Worm (Caenorhabditis elegans) whole organism, young adult: ENCODE results near the gene far-4.

ENCODE experiments used
- C17E4.6 ChIP-seq: fragments of 200-800 bp; sonication (Bioruptor generic); IDR thresholded peaks from 2 replicates; pipeline ENCODE4 v1.3.6; 2022; ENCODE audit warnings: missing genetic modification reagents, missing genetic modification characterization, missing compliant biosample characterization
- F10E7.11 ChIP-seq: sonication (generic microtip); optimal IDR thresholded peaks from 2 replicates; lab custom pipeline; 2017; ENCODE audit warnings: mild to moderate bottlenecking, missing genetic modification characterization, moderate library complexity, missing compliant biosample characterization
- F57A8.1 ChIP-seq: fragments of 200-800 bp; sonication (Bioruptor generic); optimal IDR thresholded peaks from 2 replicates; lab custom pipeline; 2018; ENCODE audit warnings: mild to moderate bottlenecking, missing genetic modification characterization, moderate library complexity, missing compliant biosample characterization
- T07F8.4 ChIP-seq: sonication (generic microtip); optimal IDR thresholded peaks from 2 replicates; lab custom pipeline; 2016; ENCODE audit warnings: mild to moderate bottlenecking, missing genetic modification characterization, moderate library complexity, missing compliant biosample characterization
- T26A5.8 ChIP-seq: sonication (generic microtip); optimal IDR thresholded peaks from 2 replicates; lab custom pipeline; 2016; ENCODE audit warnings: missing genetic modification characterization, missing compliant biosample characterization
- Y67H2A.10 ChIP-seq: fragments of 200-800 bp; sonication (Bioruptor generic); conservative IDR thresholded peaks from 2 replicates; pipeline ENCODE4 v1.3.6; 2022; ENCODE audit warnings: missing genetic modification reagents, missing genetic modification characterization, missing compliant biosample characterization
- Y79H2A.3 ChIP-seq: fragments of 200-800 bp; sonication (Bioruptor generic); conservative IDR thresholded peaks from 2 replicates; pipeline ENCODE4 v1.3.6; 2022; ENCODE audit warnings: missing genetic modification reagents, missing genetic modification characterization, missing compliant biosample characterization
- Y95B8A.8 ChIP-seq: fragments of 200-800 bp; sonication (Bioruptor generic); IDR thresholded peaks from 2 replicates; pipeline ENCODE4 v1.3.6; 2022; ENCODE audit warnings: missing genetic modification reagents, missing genetic modification characterization, missing compliant biosample characterization
- ama-1 ChIP-seq, 3 experiments: fragments of 150-350 bp in 1 of 3; sonication (generic microtip) in 2 of 3; optimal IDR thresholded peaks; 2 replicates each; lab custom pipeline; 2014 to 2018; ENCODE audit warnings: missing biosample characterization in 2 of 3, missing genetic modification characterization in 2 of 3, missing genetic modification reagents in 2 of 3
- cebp-1 ChIP-seq, 2 experiments: fragments of 200-800 bp in 1 of 2; sonication (Bioruptor generic) in 1 of 2; sonication (generic microtip) in 1 of 2; IDR thresholded peaks in 1 of 2; optimal IDR thresholded peaks in 1 of 2; 2 replicates each; pipeline versions ENCODE4 v1.3.6 to Lab custom; 2017 to 2022; ENCODE audit warnings: missing compliant biosample characterization in 2 of 2, missing genetic modification characterization in 2 of 2, mild to moderate bottlenecking in 1 of 2, missing genetic modification reagents in 1 of 2, moderate library complexity in 1 of 2
- cebp-2 ChIP-seq: fragments of 200-800 bp; sonication (Bioruptor generic); IDR thresholded peaks from 2 replicates; pipeline ENCODE4 v1.3.6; 2022; ENCODE audit warnings: missing genetic modification characterization, missing compliant biosample characterization
- ceh-40 ChIP-seq: fragments of 200-800 bp; sonication (Bioruptor generic); IDR thresholded peaks from 2 replicates; pipeline ENCODE4 v1.3.6; 2022; ENCODE audit warnings: missing genetic modification characterization, missing compliant biosample characterization
- dox-1 ChIP-seq: fragments of 200-800 bp; sonication (Bioruptor generic); IDR thresholded peaks from 2 replicates; pipeline ENCODE4 v1.3.6; 2022; ENCODE audit warnings: missing genetic modification reagents, missing genetic modification characterization, missing compliant biosample characterization
- dpff-1 ChIP-seq: sonication (generic microtip); optimal IDR thresholded peaks from 2 replicates; lab custom pipeline; 2017; ENCODE audit warnings: mild to moderate bottlenecking, missing genetic modification characterization, missing compliant biosample characterization
- dpl-1 ChIP-seq: fragments of 150-350 bp; optimal IDR thresholded peaks from 2 replicates; lab custom pipeline; 2014; ENCODE audit warnings: missing biosample characterization, missing genetic modification reagents, missing genetic modification characterization
- egrh-3 ChIP-seq: fragments of 200-800 bp; sonication (Bioruptor generic); IDR thresholded peaks from 2 replicates; pipeline ENCODE4 v1.3.6; 2022; ENCODE audit warnings: missing genetic modification reagents, missing genetic modification characterization, missing compliant biosample characterization
- ekl-4 ChIP-seq: fragments of 200-800 bp; sonication (Bioruptor generic); IDR thresholded peaks from 2 replicates; pipeline ENCODE4 v1.3.6; 2022; ENCODE audit warnings: missing genetic modification reagents, missing genetic modification characterization, missing compliant biosample characterization
- fkh-3 ChIP-seq: sonication (generic microtip); optimal IDR thresholded peaks from 2 replicates; lab custom pipeline; 2016; ENCODE audit warnings: mild to moderate bottlenecking, missing genetic modification characterization, missing compliant biosample characterization
- him-1 ChIP-seq: sonication (generic microtip); optimal IDR thresholded peaks from 2 replicates; lab custom pipeline; 2016; ENCODE audit warnings: missing genotype, missing genetic modification reagents, missing genetic modification characterization, missing compliant biosample characterization
- hlh-12 ChIP-seq: sonication (generic microtip); optimal IDR thresholded peaks from 2 replicates; lab custom pipeline; 2016; ENCODE audit warnings: missing genetic modification characterization, missing compliant biosample characterization
- hmg-20 ChIP-seq: fragments of 200-800 bp; sonication (Bioruptor generic); IDR thresholded peaks from 2 replicates; pipeline ENCODE4 v1.3.6; 2022; ENCODE audit warnings: missing genetic modification reagents, missing genetic modification characterization, missing compliant biosample characterization
- hrde-1 ChIP-seq: sonication (generic microtip); optimal IDR thresholded peaks from 2 replicates; lab custom pipeline; 2016; ENCODE audit warnings: missing genetic modification characterization, mild to moderate bottlenecking, missing compliant biosample characterization, moderate library complexity, missing genotype, missing genetic modification reagents, borderline replicate concordance
- hsf-1 ChIP-seq: fragments of 200-800 bp; sonication (Bioruptor generic); IDR thresholded peaks from 2 replicates; pipeline ENCODE4 v1.3.6; 2022; ENCODE audit warnings: missing genetic modification reagents, missing genetic modification characterization, missing compliant biosample characterization
- lag-1 ChIP-seq: fragments of 200-800 bp; sonication (Bioruptor generic); IDR thresholded peaks from 2 replicates; pipeline ENCODE4 v1.3.6; 2022; ENCODE audit warnings: missing genetic modification reagents, missing genetic modification characterization, missing compliant biosample characterization
- lin-26 ChIP-seq: fragments of 200-800 bp; sonication (Bioruptor generic); IDR thresholded peaks from 2 replicates; pipeline ENCODE4 v1.3.6; 2022; ENCODE audit warnings: missing genetic modification reagents, missing genetic modification characterization, missing compliant biosample characterization
- lin-35 ChIP-seq, 3 experiments: fragments of 150-350 bp in 2 of 3; sonication (generic microtip) in 1 of 3; optimal IDR thresholded peaks; 2 replicates each; lab custom pipeline; 2014 to 2018; ENCODE audit warnings: missing biosample characterization in 3 of 3, missing genetic modification characterization in 3 of 3, missing genetic modification reagents in 3 of 3
- lsl-1 ChIP-seq: fragments of 200-800 bp; sonication (Bioruptor generic); optimal IDR thresholded peaks from 2 replicates; lab custom pipeline; 2018; ENCODE audit warnings: mild to moderate bottlenecking, missing genetic modification characterization, moderate library complexity, missing compliant biosample characterization
- madf-10 ChIP-seq: sonication (generic microtip); optimal IDR thresholded peaks from 2 replicates; lab custom pipeline; 2016; ENCODE audit warnings: mild to moderate bottlenecking, missing genetic modification characterization, missing compliant biosample characterization
- madf-3 ChIP-seq: fragments of 200-800 bp; sonication (Bioruptor generic); IDR thresholded peaks from 2 replicates; pipeline ENCODE4 v1.3.6; 2022; ENCODE audit warnings: missing genetic modification reagents, missing genetic modification characterization, missing compliant biosample characterization
- mel-28 ChIP-seq: sonication (generic microtip); optimal IDR thresholded peaks from 2 replicates; lab custom pipeline; 2016; ENCODE audit warnings: borderline replicate concordance, mild to moderate bottlenecking, missing genetic modification characterization, missing compliant biosample characterization
- mes-4 ChIP-seq: sonication (generic microtip); optimal IDR thresholded peaks from 2 replicates; lab custom pipeline; 2016; ENCODE audit warnings: missing genotype, missing genetic modification characterization, missing compliant biosample characterization
- mxl-1 ChIP-seq: sonication (generic microtip); optimal IDR thresholded peaks from 2 replicates; lab custom pipeline; 2016; ENCODE audit warnings: missing genetic modification characterization, missing compliant biosample characterization
- nhr-120 ChIP-seq: fragments of 200-800 bp; sonication (Bioruptor generic); IDR thresholded peaks from 2 replicates; pipeline ENCODE4 v1.3.6; 2022; ENCODE audit warnings: missing genetic modification characterization, missing compliant biosample characterization
- nhr-27 ChIP-seq: fragments of 200-800 bp; sonication (Bioruptor generic); optimal IDR thresholded peaks from 2 replicates; lab custom pipeline; 2018; ENCODE audit warnings: mild to moderate bottlenecking, missing genetic modification characterization, moderate library complexity, missing compliant biosample characterization
- rcor-1 ChIP-seq: fragments of 200-800 bp; sonication (Bioruptor generic); IDR thresholded peaks from 2 replicates; pipeline ENCODE4 v1.3.6; 2022; ENCODE audit warnings: missing genetic modification reagents, missing genetic modification characterization, missing compliant biosample characterization
- sea-2 ChIP-seq: fragments of 200-800 bp; sonication (Bioruptor generic); IDR thresholded peaks from 2 replicates; pipeline ENCODE4 v1.3.6; 2022; ENCODE audit warnings: missing genetic modification characterization, missing compliant biosample characterization
- snpc-1.1 ChIP-seq: sonication (generic microtip); optimal IDR thresholded peaks from 2 replicates; lab custom pipeline; 2017; ENCODE audit warnings: missing genetic modification characterization, mild to moderate bottlenecking, missing compliant biosample characterization, antibody characterized with exemption, moderate library complexity, missing genotype, missing genetic modification reagents; ENCODE audit not compliant: insufficient read depth
- tbp1 ChIP-seq: fragments of 200-800 bp; sonication (Bioruptor generic); optimal IDR thresholded peaks from 2 replicates; lab custom pipeline; 2018; ENCODE audit warnings: mild to moderate bottlenecking, missing genetic modification characterization, missing compliant biosample characterization
- ztf-22 ChIP-seq: fragments of 200-800 bp; sonication (Bioruptor generic); optimal IDR thresholded peaks from 2 replicates; lab custom pipeline; 2018; ENCODE audit warnings: mild to moderate bottlenecking, missing genetic modification characterization, moderate library complexity, missing compliant biosample characterization
- ztf-3 ChIP-seq: fragments of 200-800 bp; sonication (Bioruptor generic); optimal IDR thresholded peaks from 2 replicates; lab custom pipeline; 2018; ENCODE audit warnings: mild to moderate bottlenecking, missing genetic modification characterization, missing compliant biosample characterization
- ztf-6 ChIP-seq: fragments of 200-800 bp; sonication (Bioruptor generic); IDR thresholded peaks from 2 replicates; pipeline ENCODE4 v1.3.6; 2022; ENCODE audit warnings: missing genetic modification reagents, missing genetic modification characterization, missing compliant biosample characterization

The far-4 gene

ce11 chrV:12995269-12995668 is 4.2 kb downstream of the far-4 start, which contains the start of gene far-5:
Gene far-5 (plus strand): TSS chrV:12995569.
- TF ChIP-seq egrh-3 (no peak), Y79H2A.3 (no peak), fkh-3 (tag; lab: Kevin White, UChicago) (no peak), ceh-40 (no peak), T26A5.8 (tag; lab: Kevin White, UChicago) (no peak), T07F8.4 (tag; lab: Kevin White, UChicago) (no peak), cebp-2 (GFP tag; lab: Robert Waterston, UW) (no peak), nhr-120 (GFP tag; lab: Robert Waterston, UW) (no peak), C17E4.6 (no peak), ekl-4 (GFP tag; lab: Robert Waterston, UW) (no peak), F57A8.1 (GFP tag; lab: Kevin White, UChicago) (no peak), Y95B8A.8 (GFP tag; lab: Robert Waterston, UW) (no peak), hmg-20 (GFP tag; lab: Robert Waterston, UW) (no peak), mes-4 (no peak), lin-35 (GFP tag; optimal IDR thresholded peaks at IDR 0.05; lab: Kevin White, UChicago) (no peak), madf-10 (tag; lab: Kevin White, UChicago) (no peak), dpl-1 (GFP tag; lab: Kevin White, UChicago) (no peak), F10E7.11 (tag; lab: Kevin White, UChicago) (no peak), him-1 (tag; lab: Kevin White, UChicago) (no peak)

ce11 chrV:12992891-12993290 is 6.6 kb downstream of the far-4 start, which contains the start of the genes F15B9.11 and dsl-7:
Gene F15B9.11 (minus strand): TSS chrV:12992895.
Gene dsl-7 (plus strand): TSS chrV:12993150.
- TF ChIP-seq Y79H2A.3 (no peak), cebp-2 (GFP tag; lab: Robert Waterston, UW) (no peak), hlh-12 (tag; lab: Kevin White, UChicago) (no peak), dpl-1 (GFP tag; lab: Kevin White, UChicago) (no peak), hsf-1 (GFP tag; lab: Robert Waterston, UW) (no peak), him-1 (tag; lab: Kevin White, UChicago) (no peak), Y67H2A.10 (GFP tag; lab: Robert Waterston, UW) (no peak), hrde-1 (tag; lab: Kevin White, UChicago) (no peak), ama-1 (optimal IDR thresholded peaks at IDR 0.05; lab: Kevin White, UChicago) (no peak), ama-1 (GFP tag; optimal IDR thresholded peaks at IDR 0.05; lab: Kevin White, UChicago) (no peak), ztf-6 (GFP tag; lab: Robert Waterston, UW) (no peak), madf-3 (GFP tag; lab: Robert Waterston, UW) (no peak), nhr-27 (tag; lab: Kevin White, UChicago) (no peak), lin-26 (GFP tag; lab: Robert Waterston, UW) (no peak), lag-1 (GFP tag; lab: Robert Waterston, UW) (no peak), lsl-1 (GFP tag; lab: Kevin White, UChicago) (no peak), snpc-1.1 (tag; lab: Kevin White, UChicago) (no peak)

ce11 chrV:12988256-12988655 is 11.2 kb downstream of the far-4 start, which contains the start of gene F15B9.8:
Gene F15B9.8 (plus strand): TSS chrV:12988556.
- TF ChIP-seq cebp-1 (GFP tag; IDR thresholded peaks at IDR 0.05; lab: Robert Waterston, UW) (no peak), cebp-1 (tag; optimal IDR thresholded peaks at IDR 0.05; lab: Kevin White, UChicago) (no peak), ztf-22 (GFP tag; lab: Kevin White, UChicago) (no peak), Y67H2A.10 (GFP tag; lab: Robert Waterston, UW) (no peak), snpc-1.1 (tag; lab: Kevin White, UChicago) (no peak), sea-2 (no peak), ama-1 (optimal IDR thresholded peaks at IDR 0.05; lab: Kevin White, UChicago) (no peak), ama-1 (GFP tag; optimal IDR thresholded peaks at IDR 0.05; lab: Kevin White, UChicago) (no peak), ztf-3 (GFP tag; lab: Kevin White, UChicago) (no peak), F10E7.11 (tag; lab: Kevin White, UChicago) (no peak), dox-1 (GFP tag; lab: Robert Waterston, UW) (no peak), dpff-1 (tag; lab: Kevin White, UChicago) (no peak), tbp1 (GFP tag; lab: Kevin White, UChicago) (no peak), ztf-6 (GFP tag; lab: Robert Waterston, UW) (no peak), mel-28 (no peak), mxl-1 (tag; lab: Kevin White, UChicago) (no peak), rcor-1 (GFP tag; lab: Robert Waterston, UW) (no peak)
- TF ChIP-seq, all 124 proteins: peak for 0
